Fruit fly (Drosophila melanogaster) whole organism, embryonic: ENCODE results near the gene yellow-b.

Source experiments
- Awh ChIP-seq: fragments of 200-800 bp; sonication (Bioruptor generic); IDR thresholded peaks from 2 replicates; pipeline ENCODE4, ENCODE4 v1.3.6; 2022; ENCODE audit warnings: missing biosample characterization, missing genetic modification characterization
- Bdp1 ChIP-seq: fragments of 200-800 bp; sonication (Bioruptor generic); optimal IDR thresholded peaks from 3 replicates; lab custom pipeline; 2016; ENCODE audit warnings: missing biosample characterization, missing genetic modification characterization
- BtbVII ChIP-seq: fragments of 200-800 bp; sonication (Bioruptor generic); optimal IDR thresholded peaks from 3 replicates; lab custom pipeline; 2017; ENCODE audit warnings: missing biosample characterization, mild to moderate bottlenecking, missing genetic modification characterization
- CG10209 ChIP-seq: fragments of 200-800 bp; sonication (Bioruptor generic); optimal IDR thresholded peaks from 3 replicates; lab custom pipeline; 2017; ENCODE audit warnings: missing biosample characterization, mild to moderate bottlenecking, missing genetic modification characterization, missing genetic modification reagents
- CG11695 ChIP-seq: fragments of 200-800 bp; sonication (Bioruptor generic); IDR thresholded peaks from 3 replicates; pipeline ENCODE4 v1.3.6; 2022; ENCODE audit warnings: missing biosample characterization, missing genetic modification characterization
- CG12769 ChIP-seq: fragments of 200-800 bp; sonication (Bioruptor generic); optimal IDR thresholded peaks from 2 replicates; lab custom pipeline; 2019; ENCODE audit warnings: missing biosample characterization, mild to moderate bottlenecking, missing genetic modification characterization, moderate library complexity
- CG15011 ChIP-seq: fragments of 200-800 bp; sonication (Bioruptor generic); optimal IDR thresholded peaks from 3 replicates; lab custom pipeline; 2018; ENCODE audit warnings: missing biosample characterization, mild to moderate bottlenecking, missing genetic modification characterization
- CG15696 ChIP-seq: fragments of 200-800 bp; sonication (Bioruptor generic); optimal IDR thresholded peaks from 2 replicates; lab custom pipeline; 2019; ENCODE audit warnings: missing biosample characterization, mild to moderate bottlenecking, missing genetic modification characterization, moderate library complexity
- CG17802 ChIP-seq: fragments of 200-800 bp; sonication (Bioruptor generic); optimal IDR thresholded peaks from 2 replicates; lab custom pipeline; 2018; ENCODE audit warnings: missing biosample characterization, mild to moderate bottlenecking, missing genetic modification characterization, moderate library complexity
- CG18476 ChIP-seq: fragments of 200-800 bp; sonication (Bioruptor generic); optimal IDR thresholded peaks from 2 replicates; lab custom pipeline; 2016; ENCODE audit warnings: missing biosample characterization, mild to moderate bottlenecking, missing genetic modification characterization
- CG42726 ChIP-seq: fragments of 200-800 bp; sonication (Bioruptor generic); IDR thresholded peaks from 2 replicates; pipeline ENCODE4 v1.3.6; 2022; ENCODE audit warnings: missing biosample characterization, missing genetic modification characterization; ENCODE audit not compliant: partially characterized antibody
- CG4404 ChIP-seq: fragments of 200-800 bp; sonication (Bioruptor generic); IDR thresholded peaks from 2 replicates; pipeline ENCODE4 v1.3.6; 2022; ENCODE audit warnings: missing biosample characterization, missing genetic modification characterization
- CG6791 ChIP-seq: fragments of 200-800 bp; sonication (Bioruptor generic); IDR thresholded peaks from 3 replicates; pipeline ENCODE4 v1.3.6; 2022; ENCODE audit warnings: missing biosample characterization, missing genetic modification characterization; ENCODE audit not compliant: partially characterized antibody
- CG6854 ChIP-seq: fragments of 200-800 bp; sonication (Bioruptor generic); optimal IDR thresholded peaks from 3 replicates; lab custom pipeline; 2017; ENCODE audit warnings: missing biosample characterization, mild to moderate bottlenecking, missing genetic modification characterization
- CG7372 ChIP-seq: fragments of 200-800 bp; sonication (Bioruptor generic); IDR thresholded peaks from 2 replicates; pipeline ENCODE4 v1.3.6; 2022; ENCODE audit warnings: missing biosample characterization, missing genetic modification characterization
- CG7987 ChIP-seq: fragments of 200-800 bp; sonication (Bioruptor generic); optimal IDR thresholded peaks from 2 replicates; lab custom pipeline; 2018; ENCODE audit warnings: missing biosample characterization, mild to moderate bottlenecking, missing genetic modification characterization, moderate library complexity
- CG8290 ChIP-seq, 3 experiments: fragments of 200-800 bp; sonication (Bioruptor generic); optimal IDR thresholded peaks; 2 replicates each; lab custom pipeline; 2016 to 2019; ENCODE audit warnings: missing biosample characterization in 3 of 3, missing genetic modification characterization in 3 of 3, mild to moderate bottlenecking in 2 of 3, moderate library complexity in 1 of 3
- CG8765 ChIP-seq: fragments of 200-800 bp; sonication (Bioruptor generic); IDR thresholded peaks from 2 replicates; pipeline ENCODE4 v1.3.6; 2022; ENCODE audit warnings: missing biosample characterization, missing genetic modification characterization
- CG9817 ChIP-seq: fragments of 200-800 bp; sonication (Bioruptor generic); optimal IDR thresholded peaks from 2 replicates; lab custom pipeline; 2018; ENCODE audit warnings: missing biosample characterization, mild to moderate bottlenecking, missing genetic modification characterization, moderate library complexity
- CG9876 ChIP-seq: fragments of 200-800 bp; sonication (Bioruptor generic); optimal IDR thresholded peaks from 2 replicates; lab custom pipeline; 2016; ENCODE audit warnings: missing biosample characterization, missing genetic modification characterization
- CkIIα-i1 ChIP-seq: fragments of 200-800 bp; sonication (Bioruptor generic); IDR thresholded peaks from 2 replicates; pipeline ENCODE4 v1.3.6; 2022; ENCODE audit warnings: missing biosample characterization, missing genetic modification characterization
- Kr ChIP-seq: fragments of 200-800 bp; sonication (Bioruptor generic); optimal IDR thresholded peaks from 2 replicates; lab custom pipeline; 2017; ENCODE audit warnings: missing biosample characterization, mild to moderate bottlenecking, missing genetic modification characterization
- MTF-1 ChIP-seq: fragments of 200-800 bp; sonication (Bioruptor generic); optimal IDR thresholded peaks from 2 replicates; lab custom pipeline; 2018; ENCODE audit warnings: missing biosample characterization, mild to moderate bottlenecking, missing genetic modification characterization, borderline replicate concordance
- Mes4 ChIP-seq: fragments of 200-800 bp; sonication (Bioruptor generic); optimal IDR thresholded peaks from 2 replicates; lab custom pipeline; 2016; ENCODE audit warnings: missing biosample characterization, missing genetic modification characterization
- NfI ChIP-seq: fragments of 200-800 bp; sonication (Bioruptor generic); optimal IDR thresholded peaks from 3 replicates; lab custom pipeline; 2018; ENCODE audit warnings: missing biosample characterization, mild to moderate bottlenecking, missing genetic modification characterization, moderate library complexity
- Optix ChIP-seq: fragments of 200-800 bp; sonication (Bioruptor generic); IDR thresholded peaks from 3 replicates; pipeline ENCODE4 v1.3.6; 2022; ENCODE audit warnings: missing biosample characterization, missing genetic modification characterization
- Ssrp ChIP-seq: fragments of 200-800 bp; sonication (Bioruptor generic); optimal IDR thresholded peaks from 2 replicates; lab custom pipeline; 2018; ENCODE audit warnings: missing biosample characterization, mild to moderate bottlenecking, missing genetic modification characterization, moderate library complexity
- Tbp ChIP-seq: fragments of >200 bp; optimal IDR thresholded peaks from 2 replicates; lab custom pipeline; 2018; ENCODE audit warnings: missing biosample characterization, missing genetic modification characterization
- Vsx1 ChIP-seq: fragments of 200-800 bp; sonication (Bioruptor generic); optimal IDR thresholded peaks from 2 replicates; lab custom pipeline; 2017; ENCODE audit warnings: missing biosample characterization, mild to moderate bottlenecking, missing genetic modification characterization, missing genetic modification reagents
- az2 ChIP-seq: fragments of 200-800 bp; sonication (Bioruptor generic); optimal IDR thresholded peaks from 3 replicates; lab custom pipeline; 2016; ENCODE audit warnings: missing biosample characterization, missing genetic modification characterization
- bigmax ChIP-seq: fragments of 200-800 bp; sonication (Bioruptor generic); optimal IDR thresholded peaks from 2 replicates; lab custom pipeline; 2018; ENCODE audit warnings: missing biosample characterization, mild to moderate bottlenecking, missing genetic modification characterization
- cas ChIP-seq: fragments of 200-800 bp; sonication (Bioruptor generic); IDR thresholded peaks from 2 replicates; pipeline ENCODE4 v1.3.6; 2022; ENCODE audit warnings: missing biosample characterization, missing genetic modification characterization
- da ChIP-seq: fragments of 200-800 bp; sonication (Bioruptor generic); optimal IDR thresholded peaks from 2 replicates; lab custom pipeline; 2016; ENCODE audit warnings: missing biosample characterization, missing genetic modification characterization
- dati ChIP-seq: fragments of 200-800 bp; sonication (Bioruptor generic); IDR thresholded peaks from 2 replicates; pipeline ENCODE4 v1.3.6; 2022; ENCODE audit warnings: missing biosample characterization, missing genetic modification characterization
- dpn ChIP-seq, 2 experiments: fragments of 200-800 bp; sonication (Bioruptor generic); optimal IDR thresholded peaks; 3 replicates each; lab custom pipeline; 2016; ENCODE audit warnings: missing biosample characterization in 2 of 2, missing genetic modification characterization in 2 of 2
- eyg ChIP-seq: fragments of 200-800 bp; sonication (Bioruptor generic); optimal IDR thresholded peaks from 3 replicates; lab custom pipeline; 2016; ENCODE audit warnings: missing biosample characterization, missing genetic modification characterization
- h ChIP-seq: fragments of >200 bp; optimal IDR thresholded peaks from 2 replicates; lab custom pipeline; 2017
- ken ChIP-seq: fragments of 200-800 bp; sonication (Bioruptor generic); IDR thresholded peaks from 3 replicates; pipeline ENCODE4 v1.3.6; 2022; ENCODE audit warnings: missing biosample characterization, missing genetic modification characterization
- nom ChIP-seq: fragments of 200-800 bp; sonication (Bioruptor generic); optimal IDR thresholded peaks from 2 replicates; lab custom pipeline; 2017; ENCODE audit warnings: missing biosample characterization, missing genetic modification characterization, mild to moderate bottlenecking, moderate library complexity, missing genetic modification reagents
- org-1 ChIP-seq: fragments of 200-800 bp; sonication (Bioruptor generic); optimal IDR thresholded peaks from 2 replicates; lab custom pipeline; 2017; ENCODE audit warnings: missing biosample characterization, missing genetic modification characterization
- p53 ChIP-seq: fragments of 200-800 bp; sonication (Bioruptor generic); optimal IDR thresholded peaks from 2 replicates; lab custom pipeline; 2016; ENCODE audit warnings: missing biosample characterization, missing genetic modification characterization
- salm ChIP-seq: fragments of 200-800 bp; sonication (Bioruptor generic); optimal IDR thresholded peaks from 2 replicates; lab custom pipeline; 2018; ENCODE audit warnings: missing biosample characterization, mild to moderate bottlenecking, missing genetic modification characterization
- sens-2 ChIP-seq: fragments of 200-800 bp; sonication (Bioruptor generic); IDR thresholded peaks from 2 replicates; pipeline ENCODE4 v1.3.6; 2022; ENCODE audit warnings: missing biosample characterization, missing genetic modification characterization
- slou ChIP-seq: fragments of 200-800 bp; sonication (Bioruptor generic); optimal IDR thresholded peaks from 3 replicates; lab custom pipeline; 2016; ENCODE audit warnings: missing biosample characterization, missing genetic modification characterization
- slp2 ChIP-seq: fragments of 200-800 bp; sonication (Bioruptor generic); optimal IDR thresholded peaks from 2 replicates; lab custom pipeline; 2016; ENCODE audit warnings: missing biosample characterization, missing genetic modification characterization
- sob ChIP-seq: fragments of 200-800 bp; sonication (Bioruptor generic); IDR thresholded peaks from 2 replicates; pipeline ENCODE4 v1.3.6; 2022; ENCODE audit warnings: missing biosample characterization, missing genetic modification characterization
- sr ChIP-seq: fragments of 200-800 bp; sonication (Bioruptor generic); IDR thresholded peaks from 3 replicates; pipeline ENCODE4 v1.3.6; 2022; ENCODE audit warnings: missing biosample characterization, missing genetic modification characterization
- vnd ChIP-seq: fragments of 200-800 bp; sonication (Bioruptor generic); IDR thresholded peaks from 3 replicates; pipeline ENCODE4 v1.3.6; 2022; ENCODE audit warnings: missing biosample characterization, missing genetic modification characterization; ENCODE audit not compliant: partially characterized antibody

Gene yellow-b

DNA sequence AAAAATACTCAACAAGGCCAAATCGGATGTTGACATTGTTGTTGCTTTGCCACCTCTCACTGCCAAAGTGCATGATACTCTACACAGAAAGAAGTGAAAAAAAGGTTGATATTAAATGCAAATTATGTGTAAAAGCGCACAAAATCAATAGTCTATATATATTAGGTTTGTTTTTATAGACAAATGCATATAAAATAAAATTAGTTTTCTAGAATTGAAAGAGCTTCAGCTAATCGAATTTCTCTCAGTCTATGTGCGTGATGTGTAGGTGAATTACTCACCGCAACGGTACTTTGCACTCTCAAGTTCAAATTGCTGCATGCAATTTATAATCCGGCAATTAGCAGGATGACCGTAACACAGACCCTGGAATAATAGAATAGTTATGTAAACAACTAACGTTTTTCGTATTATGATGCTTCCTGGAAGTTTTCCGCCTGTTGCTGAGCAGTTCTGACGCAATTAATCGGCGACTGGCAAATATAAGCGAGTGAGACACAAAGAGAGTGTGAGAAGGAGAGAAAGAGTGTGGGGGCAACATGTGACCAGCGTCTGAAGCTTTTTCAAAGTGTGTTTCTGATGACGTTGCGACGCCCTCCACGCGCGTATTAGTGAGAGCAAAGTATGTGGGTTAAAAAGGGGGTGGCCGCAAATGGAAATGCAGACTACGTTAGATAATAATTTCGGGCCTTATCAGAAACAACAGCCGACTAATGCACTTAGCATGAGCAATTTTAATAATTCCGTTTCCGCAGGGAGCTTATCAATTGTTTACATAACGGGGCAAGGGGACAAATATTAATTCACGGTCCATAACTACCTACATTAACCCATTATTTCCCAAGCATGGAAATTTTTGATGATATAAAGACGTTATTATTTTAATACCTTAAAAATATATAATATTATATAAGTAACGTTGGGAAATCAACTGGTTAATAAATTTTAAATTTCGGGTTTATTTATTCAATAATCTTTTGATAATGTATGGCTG is 33.1 kb upstream of the yellow-b start (continued):
- TF ChIP-seq salm (peak; percentile 73), vnd (GFP tag; lab: Robert Waterston, UW) (no peak), CG7987 (GFP tag; lab: Kevin White, UChicago) (peak; percentile 90), Ssrp (tag; lab: Kevin White, UChicago) (peak; percentile 94), CG10209 (peak; percentile 84), bigmax (GFP tag; lab: Kevin White, UChicago) (no peak), slp2 (GFP tag; lab: Kevin White, UChicago) (peak; percentile 68), Vsx1 (GFP tag; lab: Kevin White, UChicago) (peak; percentile 60), CG18476 (GFP tag; lab: Kevin White, UChicago) (peak; percentile 94), MTF-1 (GFP tag; lab: Kevin White, UChicago) (peak; percentile 80), org-1 (GFP tag; lab: Kevin White, UChicago) (peak; percentile 59), eyg (GFP tag; lab: Kevin White, UChicago) (peak; percentile 16), BtbVII (GFP tag; lab: Kevin White, UChicago) (peak; percentile 69), dati (GFP tag; lab: Robert Waterston, UW) (peak; percentile 91), CG15696 (tag; lab: Kevin White, UChicago) (peak; percentile 76), Mes4 (GFP tag; lab: Kevin White, UChicago) (peak; percentile 53), sob (GFP tag; lab: Robert Waterston, UW) (peak; percentile 91), CG8765 (GFP tag; lab: Robert Waterston, UW) (peak; percentile 91), CG17802 (peak; percentile 67), Kr (GFP tag; lab: Kevin White, UChicago) (no peak), CG6854 (GFP tag; lab: Kevin White, UChicago) (peak; percentile 84), p53 (GFP tag; lab: Kevin White, UChicago) (peak; percentile 37), CG7372 (peak; percentile 85), dpn (GFP tag; optimal IDR thresholded peaks at IDR 0.05; lab: Kevin White, UChicago) (peak; percentile 69 to 87), az2 (GFP tag; lab: Kevin White, UChicago) (peak; percentile 79), sens-2 (GFP tag; lab: Robert Waterston, UW) (peak; percentile 94), slou (GFP tag; lab: Kevin White, UChicago) (peak; percentile 87), CG12769 (tag; lab: Kevin White, UChicago) (peak; percentile 67), CkIIα-i1 (GFP tag; lab: Robert Waterston, UW) (peak; percentile 62; the same call in 1 of the 2 replicates), CG11695 (GFP tag; lab: Robert Waterston, UW) (peak; percentile 94), Bdp1 (GFP tag; lab: Kevin White, UChicago) (peak; percentile 35), CG4404 (peak; percentile 92), CG15011 (GFP tag; lab: Kevin White, UChicago) (peak; percentile 91), ken (GFP tag; lab: Robert Waterston, UW) (peak; percentile 94), Tbp (GFP tag; lab: Kevin White, UChicago) (no peak), h (lab: Kevin White, UChicago) (no peak), sr (GFP tag; lab: Robert Waterston, UW) (peak; percentile 74; the same call in 2 of the 3 replicates), Awh (GFP tag; lab: Robert Waterston, UW) (peak; percentile 98), cas (peak; percentile 73), CG9876 (GFP tag; lab: Kevin White, UChicago) (no peak), CG6791 (GFP tag; lab: Robert Waterston, UW) (no peak), CG42726 (GFP tag; lab: Robert Waterston, UW) (no peak), NfI (GFP tag; lab: Kevin White, UChicago) (peak; percentile 81), CG9817 (tag; lab: Kevin White, UChicago) (peak; percentile 87), nom (GFP tag; lab: Kevin White, UChicago) (peak; percentile 87), CG8290 (GFP tag; optimal IDR thresholded peaks at IDR 0.05; lab: Kevin White, UChicago) (peak; percentile 50), CG8290 (tag; optimal IDR thresholded peaks at IDR 0.05; lab: Kevin White, UChicago) (peak; percentile 16 to 26), Optix (GFP tag; lab: Robert Waterston, UW) (peak; percentile 75), da (GFP tag; lab: Kevin White, UChicago) (peak; percentile 67)
